Fruit fly (Drosophila melanogaster) whole organism, embryonic: ENCODE measurements around the gene CG5196.

Experiments
- Atf3 ChIP-seq: fragments of 200-800 bp; sonication (Bioruptor generic); optimal IDR thresholded peaks from 3 replicates; lab custom pipeline; 2016; ENCODE audit warnings: missing biosample characterization, missing genetic modification characterization
- BEAF-32 ChIP-seq: fragments of 200-800 bp; sonication (Bioruptor generic); optimal IDR thresholded peaks from 3 replicates; lab custom pipeline; 2017; ENCODE audit warnings: missing biosample characterization, missing genetic modification characterization, mild to moderate bottlenecking, moderate library complexity, missing genetic modification reagents
- Bgb ChIP-seq: fragments of 200-800 bp; sonication (Bioruptor generic); IDR thresholded peaks from 2 replicates; pipeline ENCODE4 v1.3.6; 2022; ENCODE audit warnings: missing biosample characterization, missing genetic modification characterization; ENCODE audit not compliant: partially characterized antibody
- CG10565 ChIP-seq: fragments of 200-800 bp; sonication (Bioruptor generic); optimal IDR thresholded peaks from 3 replicates; lab custom pipeline; 2016; ENCODE audit warnings: missing biosample characterization, mild to moderate bottlenecking, missing genetic modification characterization
- CG10654 ChIP-seq: fragments of 200-800 bp; sonication (Bioruptor generic); optimal IDR thresholded peaks from 2 replicates; lab custom pipeline; 2016; ENCODE audit warnings: missing biosample characterization, missing genetic modification characterization
- CG11504 ChIP-seq: fragments of 200-800 bp; sonication (Bioruptor generic); optimal IDR thresholded peaks from 3 replicates; lab custom pipeline; 2019; ENCODE audit warnings: missing biosample characterization, mild to moderate bottlenecking, missing genetic modification characterization, moderate library complexity
- CG12391 ChIP-seq: fragments of 200-800 bp; sonication (Bioruptor generic); optimal IDR thresholded peaks from 3 replicates; lab custom pipeline; 2018; ENCODE audit warnings: missing biosample characterization, mild to moderate bottlenecking, missing genetic modification characterization, moderate library complexity
- CG12659 ChIP-seq: fragments of 200-800 bp; sonication (Bioruptor generic); optimal IDR thresholded peaks from 3 replicates; lab custom pipeline; 2017; ENCODE audit warnings: mild to moderate bottlenecking, missing biosample characterization, missing genetic modification reagents, missing genetic modification characterization
- CG13424 ChIP-seq: fragments of 200-800 bp; sonication (Bioruptor generic); optimal IDR thresholded peaks from 2 replicates; lab custom pipeline; 2019; ENCODE audit warnings: missing biosample characterization, mild to moderate bottlenecking, missing genetic modification characterization, moderate library complexity
- CG17359 ChIP-seq: fragments of 200-800 bp; sonication (Bioruptor generic); optimal IDR thresholded peaks from 3 replicates; lab custom pipeline; 2018; ENCODE audit warnings: missing biosample characterization, mild to moderate bottlenecking, missing genetic modification characterization, moderate library complexity
- CG17612 ChIP-seq: fragments of 200-800 bp; sonication (Bioruptor generic); IDR thresholded peaks from 2 replicates; pipeline ENCODE4 v1.3.6; 2022; ENCODE audit warnings: missing biosample characterization, missing genetic modification characterization
- CG2202 ChIP-seq: fragments of 200-800 bp; sonication (Bioruptor generic); optimal IDR thresholded peaks from 2 replicates; lab custom pipeline; 2018; ENCODE audit warnings: missing biosample characterization, mild to moderate bottlenecking, missing genetic modification characterization
- CG42726 ChIP-seq: fragments of 200-800 bp; sonication (Bioruptor generic); IDR thresholded peaks from 2 replicates; pipeline ENCODE4 v1.3.6; 2022; ENCODE audit warnings: missing biosample characterization, missing genetic modification characterization; ENCODE audit not compliant: partially characterized antibody
- CG43689 ChIP-seq: fragments of 200-800 bp; sonication (Bioruptor generic); IDR thresholded peaks from 2 replicates; pipeline ENCODE4 v1.3.6; 2022; ENCODE audit warnings: missing biosample characterization, missing genetic modification characterization
- CG4404 ChIP-seq: fragments of 200-800 bp; sonication (Bioruptor generic); IDR thresholded peaks from 2 replicates; pipeline ENCODE4 v1.3.6; 2022; ENCODE audit warnings: missing biosample characterization, missing genetic modification characterization
- CG6272 ChIP-seq: fragments of 200-800 bp; sonication (Bioruptor generic); IDR thresholded peaks from 2 replicates; pipeline ENCODE4 v1.3.6; 2022; ENCODE audit warnings: missing biosample characterization, missing genetic modification characterization
- CG6791 ChIP-seq: fragments of 200-800 bp; sonication (Bioruptor generic); IDR thresholded peaks from 3 replicates; pipeline ENCODE4 v1.3.6; 2022; ENCODE audit warnings: missing biosample characterization, missing genetic modification characterization; ENCODE audit not compliant: partially characterized antibody
- CG8089 ChIP-seq: fragments of 200-800 bp; sonication (Bioruptor generic); optimal IDR thresholded peaks from 3 replicates; lab custom pipeline; 2016; ENCODE audit warnings: missing biosample characterization, missing genetic modification characterization
- CG8388 ChIP-seq: fragments of 200-800 bp; sonication (Bioruptor generic); optimal IDR thresholded peaks from 2 replicates; lab custom pipeline; 2019; ENCODE audit warnings: missing biosample characterization, mild to moderate bottlenecking, missing genetic modification characterization, moderate library complexity
- Doc3 ChIP-seq: fragments of 200-800 bp; sonication (Bioruptor generic); IDR thresholded peaks from 3 replicates; pipeline ENCODE4 v1.3.6; 2022; ENCODE audit warnings: missing biosample characterization, missing genetic modification characterization; ENCODE audit not compliant: partially characterized antibody
- Eip74EF ChIP-seq, 2 experiments: fragments of 200-800 bp in 1 of 2; fragments of >200 bp in 1 of 2; sonication (Bioruptor generic) in 1 of 2; optimal IDR thresholded peaks; 2 replicates each; lab custom pipeline; 2017 to 2019; ENCODE audit warnings: missing biosample characterization in 2 of 2, missing genetic modification characterization in 2 of 2, mild to moderate bottlenecking in 1 of 2, moderate library complexity in 1 of 2
- Ets65A ChIP-seq: fragments of 200-800 bp; sonication (Bioruptor generic); peaks from one replicate; lab custom pipeline; 2016; ENCODE audit warnings: missing biosample characterization, missing genetic modification characterization
- HLH3B ChIP-seq: fragments of 200-800 bp; sonication (Bioruptor generic); IDR thresholded peaks from 2 replicates; pipeline ENCODE4 v1.3.6; 2022; ENCODE audit warnings: missing biosample characterization, missing genetic modification characterization
- Myb ChIP-seq: fragments of 200-800 bp; sonication (Bioruptor generic); optimal IDR thresholded peaks from 2 replicates; lab custom pipeline; 2016; ENCODE audit warnings: missing biosample characterization, missing genetic modification characterization
- NFAT ChIP-seq: fragments of 200-800 bp; sonication (Bioruptor generic); IDR thresholded peaks from 2 replicates; pipeline ENCODE4 v1.3.6; 2022; ENCODE audit warnings: missing biosample characterization, missing genetic modification characterization
- Neu2 ChIP-seq: fragments of 200-800 bp; sonication (Bioruptor generic); optimal IDR thresholded peaks from 3 replicates; lab custom pipeline; 2016; ENCODE audit warnings: missing biosample characterization, missing genetic modification characterization, borderline replicate concordance
- TFAM ChIP-seq: fragments of 200-800 bp; sonication (Bioruptor generic); optimal IDR thresholded peaks from 2 replicates; lab custom pipeline; 2017; ENCODE audit warnings: missing biosample characterization, missing genetic modification characterization, inconsistent platforms
- Xrp1 ChIP-seq: fragments of 200-800 bp; sonication (Bioruptor generic); IDR thresholded peaks from 2 replicates; pipeline ENCODE4 v1.3.6; 2022; ENCODE audit warnings: missing biosample characterization, missing genetic modification characterization
- ara ChIP-seq: fragments of 200-800 bp; sonication (Bioruptor generic); IDR thresholded peaks from 2 replicates; pipeline ENCODE4 v1.3.6; 2022; ENCODE audit warnings: missing biosample characterization, missing genetic modification characterization
- dimm ChIP-seq: fragments of 200-800 bp; sonication (Bioruptor generic); IDR thresholded peaks from 2 replicates; pipeline ENCODE4 v1.3.6; 2022; ENCODE audit warnings: missing biosample characterization, missing genetic modification characterization
- dmrt99B ChIP-seq: fragments of 200-800 bp; sonication (Bioruptor generic); optimal IDR thresholded peaks from 2 replicates; lab custom pipeline; 2018; ENCODE audit warnings: missing biosample characterization, mild to moderate bottlenecking, missing genetic modification characterization, moderate library complexity
- fd3F ChIP-seq: fragments of 200-800 bp; sonication (Bioruptor generic); optimal IDR thresholded peaks from 2 replicates; lab custom pipeline; 2018; ENCODE audit warnings: missing biosample characterization, mild to moderate bottlenecking, missing genetic modification characterization, moderate library complexity
- fd96Cb ChIP-seq: fragments of 200-800 bp; sonication (Bioruptor generic); optimal IDR thresholded peaks from 2 replicates; lab custom pipeline; 2018; ENCODE audit warnings: missing biosample characterization, mild to moderate bottlenecking, missing genetic modification characterization, moderate library complexity
- gcm ChIP-seq: fragments of 200-800 bp; sonication (Bioruptor generic); optimal IDR thresholded peaks from 2 replicates; lab custom pipeline; 2019; ENCODE audit warnings: missing biosample characterization, mild to moderate bottlenecking, missing genetic modification characterization, moderate library complexity
- ham ChIP-seq: fragments of 200-800 bp; sonication (Bioruptor generic); IDR thresholded peaks from 2 replicates; pipeline ENCODE4 v1.3.6; 2022; ENCODE audit warnings: missing biosample characterization, missing genetic modification characterization
- her ChIP-seq: fragments of 200-800 bp; sonication (Bioruptor generic); optimal IDR thresholded peaks from 2 replicates; lab custom pipeline; 2016; ENCODE audit warnings: missing biosample characterization, missing genetic modification characterization
- inv ChIP-seq: fragments of 200-800 bp; sonication (Bioruptor generic); IDR thresholded peaks from 2 replicates; pipeline ENCODE4 v1.3.6; 2022; ENCODE audit warnings: missing biosample characterization, missing genetic modification characterization; ENCODE audit not compliant: partially characterized antibody
- jigr1 ChIP-seq: fragments of 200-800 bp; sonication (Bioruptor generic); IDR thresholded peaks from 3 replicates; pipeline ENCODE4 v1.3.6; 2022; ENCODE audit warnings: missing biosample characterization, missing genetic modification characterization
- kni ChIP-seq: fragments of 200-800 bp; sonication (Bioruptor generic); optimal IDR thresholded peaks from 3 replicates; lab custom pipeline; 2017; ENCODE audit warnings: mild to moderate bottlenecking, missing biosample characterization, missing genetic modification reagents, missing genetic modification characterization
- knrl ChIP-seq: fragments of 200-800 bp; sonication (Bioruptor generic); IDR thresholded peaks from 3 replicates; pipeline ENCODE4 v1.3.6; 2022; ENCODE audit warnings: missing biosample characterization, missing genetic modification characterization; ENCODE audit not compliant: partially characterized antibody
- maf-S ChIP-seq: fragments of 200-800 bp; sonication (Bioruptor generic); optimal IDR thresholded peaks from 2 replicates; lab custom pipeline; 2016; ENCODE audit warnings: missing biosample characterization, missing genetic modification characterization
- mirr ChIP-seq: fragments of 200-800 bp; sonication (Bioruptor generic); optimal IDR thresholded peaks from 3 replicates; lab custom pipeline; 2018; ENCODE audit warnings: missing biosample characterization, mild to moderate bottlenecking, missing genetic modification characterization
- mld ChIP-seq: fragments of 200-800 bp; sonication (Bioruptor generic); IDR thresholded peaks from 3 replicates; pipeline ENCODE4 v1.3.6; 2022; ENCODE audit warnings: missing biosample characterization, missing genetic modification characterization; ENCODE audit not compliant: partially characterized antibody
- phol ChIP-seq: fragments of 200-800 bp; sonication (Bioruptor generic); optimal IDR thresholded peaks from 3 replicates; lab custom pipeline; 2018; ENCODE audit warnings: missing biosample characterization, mild to moderate bottlenecking, missing genetic modification characterization, moderate library complexity
- pita ChIP-seq: fragments of 200-800 bp; sonication (Bioruptor generic); optimal IDR thresholded peaks from 2 replicates; lab custom pipeline; 2017; ENCODE audit warnings: missing biosample characterization, mild to moderate bottlenecking, missing genetic modification characterization
- rib ChIP-seq: fragments of 200-800 bp; sonication (Bioruptor generic); IDR thresholded peaks from 2 replicates; pipeline ENCODE4 v1.3.6; 2022; ENCODE audit warnings: missing biosample characterization, missing genetic modification characterization
- slp2 ChIP-seq: fragments of 200-800 bp; sonication (Bioruptor generic); optimal IDR thresholded peaks from 2 replicates; lab custom pipeline; 2016; ENCODE audit warnings: missing biosample characterization, missing genetic modification characterization
- sqz ChIP-seq: fragments of 200-800 bp; sonication (Bioruptor generic); optimal IDR thresholded peaks from 3 replicates; lab custom pipeline; 2018; ENCODE audit warnings: missing biosample characterization, mild to moderate bottlenecking, missing genetic modification characterization
- twi ChIP-seq: fragments of 200-800 bp; optimal IDR thresholded peaks from 2 replicates; lab custom pipeline; 2019; ENCODE audit warnings: missing biosample characterization, mild to moderate bottlenecking, missing genetic modification characterization, moderate library complexity

The CG5196 gene

dm6 chr3R:12448889-12449314, 40.8 kb downstream of the CG5196 start, which contains the start of gene CG18549 (continued):
- TF ChIP-seq fd3F (GFP tag; lab: Kevin White, UChicago) (peak; percentile 99), CG12391 (peak; percentile 100), CG11504 (tag; lab: Kevin White, UChicago) (peak; percentile 99), knrl (GFP tag; lab: Robert Waterston, UW) (peak; percentile 75), Neu2 (GFP tag; lab: Kevin White, UChicago) (peak; percentile 91), CG12659 (GFP tag; lab: Kevin White, UChicago) (peak; percentile 100), Doc3 (GFP tag; lab: Robert Waterston, UW) (peak; percentile 85), ham (GFP tag; lab: Robert Waterston, UW) (peak; percentile 98), jigr1 (GFP tag; lab: Robert Waterston, UW) (peak; percentile 99), inv (GFP tag; lab: Robert Waterston, UW) (peak; percentile 68), fd96Cb (tag; lab: Kevin White, UChicago) (peak; percentile 100), pita (GFP tag; lab: Kevin White, UChicago) (no peak), TFAM (peak; percentile 96), Bgb (GFP tag; lab: Robert Waterston, UW) (peak; percentile 82), mirr (peak; percentile 99), NFAT (GFP tag; lab: Robert Waterston, UW) (peak; percentile 99), CG10654 (GFP tag; lab: Kevin White, UChicago) (peak; percentile 100), Atf3 (GFP tag; lab: Kevin White, UChicago) (peak; percentile 99), CG8388 (peak; percentile 100), dmrt99B (tag; lab: Kevin White, UChicago) (peak; percentile 100), CG8089 (peak; percentile 99), CG17612 (GFP tag; lab: Robert Waterston, UW) (peak; percentile 99), dimm (GFP tag; lab: Robert Waterston, UW) (peak; percentile 99), CG6272 (GFP tag; lab: Robert Waterston, UW) (peak; percentile 99), HLH3B (peak; percentile 100), CG2202 (peak; percentile 100), sqz (peak; percentile 100), CG42726 (peak; percentile 5; the same call in 1 of the 2 replicates), rib (GFP tag; lab: Robert Waterston, UW) (peak; percentile 100), slp2 (peak; percentile 99), CG10565 (GFP tag; lab: Kevin White, UChicago) (peak; percentile 98), BEAF-32 (GFP tag; lab: Kevin White, UChicago) (peak; percentile 85), CG17359 (peak; percentile 100), phol (tag; lab: Kevin White, UChicago) (peak; percentile 100), kni (peak; percentile 99), Xrp1 (peak; percentile 100), CG6791 (GFP tag; lab: Robert Waterston, UW) (peak; percentile 81), gcm (peak; percentile 100), Ets65A (GFP tag; lab: Kevin White, UChicago) (peak; percentile 100), twi (tag; lab: Kevin White, UChicago) (peak; percentile 99), ara (GFP tag; lab: Robert Waterston, UW) (peak; percentile 100), CG13424 (tag; lab: Kevin White, UChicago) (peak; percentile 100), CG4404 (GFP tag; lab: Robert Waterston, UW) (peak; percentile 99), CG43689 (peak; percentile 99), Myb (GFP tag; lab: Kevin White, UChicago) (peak; percentile 92), mld (no peak; the same call in 2 of the 3 replicates), Eip74EF (GFP tag; optimal IDR thresholded peaks at IDR 0.05; lab: Kevin White, UChicago) (peak in 1 of 2 experiments; percentile 100), her (GFP tag; lab: Kevin White, UChicago) (peak; percentile 97), maf-S (peak; percentile 99)
